Fruit fly (Drosophila melanogaster) whole organism: Measurements from ENCODE around the gene AttD.

ENCODE experiments used
- CG8478 ChIP-seq: fragments of >200 bp; optimal IDR thresholded peaks from 2 replicates; lab custom pipeline; 2018; ENCODE audit warnings: inconsistent platforms
- usp ChIP-seq: fragments of >200 bp; optimal IDR thresholded peaks from 2 replicates; lab custom pipeline; 2017; ENCODE audit warnings: missing biosample characterization, missing genetic modification characterization, mixed read lengths

DNA sequence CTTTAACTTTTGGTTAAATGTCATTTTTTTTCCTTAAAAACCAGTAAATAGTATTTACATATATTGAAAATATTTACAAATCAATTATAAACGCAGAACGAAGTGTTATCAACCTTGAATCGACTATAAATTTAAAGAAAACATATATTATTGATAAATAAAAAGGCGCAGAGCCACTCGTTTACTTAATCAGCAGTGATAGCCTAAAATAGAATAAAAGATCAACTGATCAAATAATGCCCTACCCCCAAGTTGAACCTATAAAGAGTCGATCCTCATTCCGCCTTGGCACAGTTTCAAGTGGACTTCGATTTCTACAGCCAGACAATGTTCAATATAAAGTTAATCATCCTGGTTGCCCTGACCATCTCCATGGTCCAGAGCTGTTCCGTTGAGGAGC, 28.8 kb upstream of the AttD start, which contains the start of gene CG7606:
- TF ChIP-seq usp (GFP tag; lab: Kevin White, UChicago) (no peak), CG8478 (lab: Kevin White, UChicago) (no peak)
